Worm (Caenorhabditis elegans): ENCODE data around the gene tre-3.

DNA sequence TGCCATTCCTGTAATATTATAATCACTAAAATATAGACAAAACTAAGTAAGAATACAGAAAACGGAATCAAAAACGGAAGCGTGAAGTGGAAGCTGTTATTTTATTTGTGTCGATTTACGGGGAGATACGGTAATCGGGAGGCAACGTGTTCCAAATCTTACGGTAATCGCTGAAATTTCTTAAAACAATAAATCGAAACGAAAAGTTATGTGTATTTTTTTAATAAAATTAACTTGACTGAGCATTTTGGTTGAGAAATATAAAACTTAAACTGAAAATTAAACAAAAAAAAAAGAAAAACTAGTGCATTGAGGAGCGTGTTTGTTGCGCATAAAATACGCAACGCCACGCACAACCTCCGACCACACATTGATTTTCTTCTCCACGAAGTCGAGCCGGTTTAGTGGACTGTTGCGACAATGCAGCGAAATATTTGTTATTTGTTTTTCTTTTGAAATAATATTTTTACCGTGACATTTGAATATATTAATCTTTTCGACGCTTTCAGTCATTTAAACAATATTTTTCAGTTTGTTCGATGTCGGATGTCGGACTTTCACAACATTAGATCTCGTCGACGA lies 48.8 kb upstream of the tre-3 start, which contains the start of the genes F55A11.1 and syx-5:
- no peak for TF ChIP-seq ces-1 (GFP tag; optimal IDR thresholded peaks at IDR 0.05)
- peak; percentile 94 for TF ChIP-seq unc-86 (tag; optimal IDR thresholded peaks at IDR 0.05)
- peak; percentile 97 for TF ChIP-seq lin-39 (tag; optimal IDR thresholded peaks at IDR 0.05)
- TF ChIP-seq elt-3 (tag; optimal IDR thresholded peaks at IDR 0.05), result peak in 2 of 6 experiments; percentile 68 to 86
- peak; percentile 50 for TF ChIP-seq nhr-237 (tag; optimal IDR thresholded peaks at IDR 0.05)
- TF ChIP-seq tbx-2 (tag; optimal IDR thresholded peaks at IDR 0.05), result peak; percentile 96
- peak; percentile 34 for TF ChIP-seq skn-1 (tag; optimal IDR thresholded peaks at IDR 0.05)
- TF ChIP-seq unc-62 (GFP tag; optimal IDR thresholded peaks at IDR 0.05), result no peak
- peak; percentile 78 to 79 for TF ChIP-seq lin-35 (GFP tag; optimal IDR thresholded peaks at IDR 0.05)
- peak; percentile 58 for TF ChIP-seq nhr-28 (tag; optimal IDR thresholded peaks at IDR 0.05)
